Fruit fly (Drosophila melanogaster) whole organism, adult: ENCODE results near the gene CG4074.

Experiments
- CG11617 ChIP-seq: fragments of 200-800 bp; sonication (Bioruptor generic); optimal IDR thresholded peaks from 2 replicates; lab custom pipeline; 2017; ENCODE audit warnings: mild to moderate bottlenecking, missing biosample characterization, missing genetic modification reagents, missing genetic modification characterization
- CG12768 ChIP-seq: fragments of 200-800 bp; sonication (Bioruptor generic); optimal IDR thresholded peaks from 2 replicates; lab custom pipeline; 2017; ENCODE audit warnings: missing biosample characterization, missing genetic modification characterization, mild to moderate bottlenecking, moderate library complexity, missing genetic modification reagents
- CG14711 ChIP-seq: fragments of 200-800 bp; sonication (Bioruptor generic); optimal IDR thresholded peaks from 2 replicates; lab custom pipeline; 2018; ENCODE audit warnings: missing biosample characterization, mild to moderate bottlenecking, missing genetic modification characterization, moderate library complexity
- CG1620 ChIP-seq: fragments of 200-800 bp; sonication (Bioruptor generic); optimal IDR thresholded peaks from 2 replicates; lab custom pipeline; 2016; ENCODE audit warnings: missing biosample characterization, missing genetic modification characterization
- CG33017 ChIP-seq: fragments of 200-800 bp; sonication (Bioruptor generic); optimal IDR thresholded peaks from 2 replicates; lab custom pipeline; 2018; ENCODE audit warnings: missing biosample characterization, mild to moderate bottlenecking, missing genetic modification characterization, moderate library complexity
- CG5204 ChIP-seq: fragments of 200-800 bp; sonication (Bioruptor generic); optimal IDR thresholded peaks from 2 replicates; lab custom pipeline; 2016; ENCODE audit warnings: missing biosample characterization, missing genetic modification characterization
- CG7045 ChIP-seq: fragments of 200-800 bp; sonication (Bioruptor generic); optimal IDR thresholded peaks from 2 replicates; lab custom pipeline; 2017; ENCODE audit warnings: missing biosample characterization, mild to moderate bottlenecking, missing genetic modification characterization
- CG7101 ChIP-seq: fragments of 200-800 bp; sonication (Bioruptor generic); optimal IDR thresholded peaks from 2 replicates; lab custom pipeline; 2018; ENCODE audit warnings: missing biosample characterization, mild to moderate bottlenecking, missing genetic modification characterization, moderate library complexity
- Clk ChIP-seq: fragments of 200-800 bp; sonication (Bioruptor generic); optimal IDR thresholded peaks from 2 replicates; lab custom pipeline; 2017; ENCODE audit warnings: missing biosample characterization, missing genetic modification characterization
- Crg-1 ChIP-seq: fragments of 200-800 bp; sonication (Bioruptor generic); optimal IDR thresholded peaks from 2 replicates; lab custom pipeline; 2016; ENCODE audit warnings: missing biosample characterization, missing genetic modification characterization
- Hr96 ChIP-seq: fragments of 200-800 bp; sonication (Bioruptor generic); optimal IDR thresholded peaks from 2 replicates; lab custom pipeline; 2016; ENCODE audit warnings: missing biosample characterization, missing genetic modification characterization
- Mnt ChIP-seq: fragments of 200-800 bp; sonication (Bioruptor generic); optimal IDR thresholded peaks from 2 replicates; lab custom pipeline; 2016; ENCODE audit warnings: missing biosample characterization, mild to moderate bottlenecking, missing genetic modification characterization
- bab1 ChIP-seq: fragments of 200-800 bp; sonication (Bioruptor generic); optimal IDR thresholded peaks from 3 replicates; lab custom pipeline; 2019; ENCODE audit warnings: missing biosample characterization, mild to moderate bottlenecking, missing genetic modification characterization, moderate library complexity
- cic ChIP-seq: fragments of 200-800 bp; sonication (Bioruptor generic); optimal IDR thresholded peaks from 2 replicates; lab custom pipeline; 2017; ENCODE audit warnings: missing biosample characterization, mild to moderate bottlenecking, missing genetic modification characterization, moderate library complexity
- cnc ChIP-seq, 2 experiments: fragments of >200 bp; optimal IDR thresholded peaks; 2 replicates each; lab custom pipeline; 2017
- kay ChIP-seq: fragments of 200-800 bp; sonication (Bioruptor generic); peaks from one replicate; lab custom pipeline; 2016; ENCODE audit warnings: missing biosample characterization, missing genetic modification characterization, borderline replicate concordance
- ovo ChIP-seq: fragments of 200-800 bp; sonication (Bioruptor generic); optimal IDR thresholded peaks from 2 replicates; lab custom pipeline; 2016; ENCODE audit warnings: missing biosample characterization, missing genetic modification characterization
- pad ChIP-seq: fragments of 200-800 bp; sonication (Bioruptor generic); optimal IDR thresholded peaks from 3 replicates; lab custom pipeline; 2017; ENCODE audit warnings: missing biosample characterization, missing genetic modification characterization, mild to moderate bottlenecking, moderate library complexity, missing genetic modification reagents
- tj ChIP-seq: fragments of 200-800 bp; sonication (Bioruptor generic); optimal IDR thresholded peaks from 3 replicates; lab custom pipeline; 2017; ENCODE audit warnings: missing biosample characterization, mild to moderate bottlenecking, missing genetic modification characterization, moderate library complexity
- toe ChIP-seq: fragments of 200-800 bp; sonication (Bioruptor generic); optimal IDR thresholded peaks from 2 replicates; lab custom pipeline; 2016; ENCODE audit warnings: missing biosample characterization, missing genetic modification characterization

CG4074 gene

DNA sequence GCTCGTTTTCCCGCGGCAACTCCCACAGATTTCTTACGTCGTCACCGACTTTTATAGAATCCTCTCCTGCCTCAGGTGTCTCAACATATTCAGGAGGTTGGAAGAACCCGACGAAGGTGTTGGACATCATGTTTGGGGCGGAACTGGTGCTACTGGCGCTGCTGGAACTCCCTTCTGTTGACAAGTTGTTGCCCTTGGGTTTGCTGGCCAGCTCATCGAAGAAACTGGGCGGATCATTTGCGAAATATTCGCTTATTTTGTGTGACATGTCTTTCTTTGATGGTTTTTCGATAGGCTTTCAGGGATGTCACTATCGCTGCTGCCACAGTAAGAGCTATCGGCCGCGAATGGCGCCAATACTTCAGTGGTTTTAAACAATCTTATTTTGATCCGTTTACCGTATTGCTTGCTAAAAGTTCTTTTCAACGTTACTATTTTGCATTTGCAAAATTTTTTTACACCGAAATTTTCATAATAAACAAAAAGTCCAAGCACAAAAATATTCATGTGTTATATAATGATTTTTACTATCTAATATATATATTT, 18.6 kb upstream of the CG4074 start, which contains the start of gene CG11396:
Gene CG11396, minus strand, starts transcription at position 303 of the 546 bp plus-strand sequence.
- TF ChIP-seq CG7101 (no peak), bab1 (peak; percentile 34)

DNA sequence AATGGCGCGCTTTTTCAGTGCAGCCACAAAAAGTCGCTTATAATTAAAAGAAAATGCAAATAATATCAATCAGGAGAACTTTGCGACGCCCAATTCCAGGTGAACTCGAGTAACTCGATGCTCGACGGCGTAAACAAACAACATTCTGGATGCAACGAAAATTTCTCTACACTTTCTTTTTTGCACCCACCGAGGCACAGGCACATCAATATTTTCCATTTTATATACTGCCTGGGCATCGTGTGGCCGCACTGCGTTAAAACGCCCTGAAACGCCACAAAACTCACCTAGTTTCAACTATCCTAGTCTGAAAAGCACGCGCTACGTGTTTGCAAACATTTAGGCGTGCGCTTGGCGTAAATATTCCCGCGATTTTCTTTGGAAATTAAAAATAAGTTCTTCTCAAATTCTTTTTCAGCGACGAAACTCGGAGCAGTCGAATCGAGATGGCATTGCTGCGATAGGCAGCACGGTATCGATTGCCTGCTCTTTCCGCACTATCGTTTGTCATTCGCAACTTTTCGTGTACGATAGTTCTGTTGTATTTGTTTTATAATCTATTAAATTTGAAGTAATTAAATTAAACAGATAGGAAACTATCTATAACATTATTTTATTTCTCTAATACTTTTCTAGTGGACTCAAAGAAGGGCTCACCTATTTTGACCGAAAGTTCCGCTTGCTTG, 16.6 kb upstream of the CG4074 start, which contains the start of gene Pcif1:
Gene Pcif1, minus strand, starts transcription at position 456 of the 686 bp plus-strand sequence.
- TF ChIP-seq Hr96 (no peak), cic (GFP tag; lab: Kevin White, UChicago) (no peak), kay (no peak), Crg-1 (GFP tag; lab: Kevin White, UChicago) (peak; percentile 42), CG12768 (GFP tag; lab: Kevin White, UChicago) (no peak), toe (peak; percentile 17), bab1 (peak; percentile 53), CG7045 (no peak), cnc (optimal IDR thresholded peaks at IDR 0.05; lab: Kevin White, UChicago) (no peak), CG11617 (GFP tag; lab: Kevin White, UChicago) (no peak), tj (GFP tag; lab: Kevin White, UChicago) (no peak), CG1620 (GFP tag; lab: Kevin White, UChicago) (peak; percentile 11), CG7101 (peak; percentile 34)

DNA sequence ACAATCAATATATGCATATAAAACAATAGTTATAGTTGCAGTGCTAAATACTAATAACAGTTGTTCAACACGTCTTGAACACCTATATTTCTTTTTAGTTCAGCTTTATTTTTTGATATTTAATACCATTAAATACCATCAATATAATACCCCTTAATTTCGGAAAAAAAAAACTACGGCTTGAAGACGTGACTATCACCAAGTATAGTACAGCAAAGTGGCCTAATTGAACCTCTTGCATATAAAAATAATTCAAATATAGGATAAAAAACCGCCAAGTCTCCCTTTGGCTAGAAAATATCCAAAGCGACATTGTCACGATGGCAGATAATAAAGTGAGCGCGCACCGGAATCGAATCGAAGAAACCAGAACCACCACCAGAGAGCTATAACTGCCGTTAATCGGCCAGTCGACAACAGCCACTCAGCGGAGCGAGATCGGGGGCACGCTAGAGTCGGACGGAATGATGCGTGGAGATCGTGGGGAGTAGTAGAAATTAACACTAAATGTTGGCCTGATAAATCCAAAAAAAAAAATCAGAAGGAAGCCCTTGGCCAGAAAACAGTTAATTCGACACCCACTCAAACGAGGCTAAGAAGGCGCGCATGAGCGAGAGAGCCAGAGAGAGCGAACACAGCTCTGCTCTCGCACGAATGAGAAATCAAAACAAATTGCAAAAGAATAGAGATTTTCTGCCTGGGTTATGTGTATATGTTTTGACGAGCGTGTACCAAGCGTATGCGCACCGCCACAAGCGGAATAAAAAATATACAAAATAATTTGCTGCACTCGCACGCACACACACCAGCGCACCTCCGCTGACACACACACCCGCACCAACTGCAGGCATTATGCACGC, 15.7 kb upstream of the CG4074 start:
- TF ChIP-seq CG14711 (tag; lab: Kevin White, UChicago) (no peak), toe (peak; percentile 73), Crg-1 (GFP tag; lab: Kevin White, UChicago) (peak; percentile 31), CG7101 (peak; percentile 47), kay (no peak), Clk (no peak), CG11617 (GFP tag; lab: Kevin White, UChicago) (peak; percentile 54), Mnt (GFP tag; lab: Kevin White, UChicago) (peak; percentile 58), pad (GFP tag; lab: Kevin White, UChicago) (peak; percentile 68), CG12768 (GFP tag; lab: Kevin White, UChicago) (peak; percentile 5), cic (GFP tag; lab: Kevin White, UChicago) (peak; percentile 62), ovo (peak; percentile 93), CG1620 (GFP tag; lab: Kevin White, UChicago) (peak; percentile 15), tj (GFP tag; lab: Kevin White, UChicago) (peak; percentile 47), CG33017 (tag; lab: Kevin White, UChicago) (peak; percentile 39), CG7045 (peak; percentile 4), bab1 (peak; percentile 49), Hr96 (peak; percentile 60), CG5204 (GFP tag; lab: Kevin White, UChicago) (no peak), cnc (optimal IDR thresholded peaks at IDR 0.05; lab: Kevin White, UChicago) (no peak)

DNA sequence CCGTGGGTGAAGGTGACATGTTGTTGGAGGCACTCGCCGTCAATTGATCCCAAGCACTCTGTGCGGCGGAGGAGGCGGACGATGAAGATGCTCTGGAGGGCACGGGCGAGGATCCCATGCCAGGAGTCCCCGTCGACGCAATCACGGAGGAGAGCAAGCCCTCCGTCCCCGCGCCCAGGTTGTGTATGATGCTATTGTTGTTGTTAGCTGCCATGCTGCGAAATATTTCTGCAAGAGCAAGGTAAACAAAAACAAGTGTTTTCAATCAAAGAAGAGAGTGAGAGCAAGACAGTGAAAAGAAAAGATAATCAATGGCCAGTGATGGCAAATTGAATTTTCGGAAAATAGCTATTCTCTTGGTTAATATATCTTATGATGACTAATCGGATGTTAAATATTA, 15.1 kb upstream of the CG4074 start:
- no peak for TF ChIP-seq CG1620 (GFP tag; lab: Kevin White, UChicago)
- TF ChIP-seq toe = no peak
- no peak for TF ChIP-seq cnc (optimal IDR thresholded peaks at IDR 0.05; lab: Kevin White, UChicago)
- no peak for TF ChIP-seq CG5204 (GFP tag; lab: Kevin White, UChicago)
- TF ChIP-seq kay = no peak
- no peak for TF ChIP-seq bab1
- TF ChIP-seq CG33017 (tag; lab: Kevin White, UChicago) = no peak
- no peak for TF ChIP-seq Hr96
- TF ChIP-seq CG11617 (GFP tag; lab: Kevin White, UChicago) = no peak
- TF ChIP-seq CG14711 (tag; lab: Kevin White, UChicago) = no peak
- no peak for TF ChIP-seq Mnt (GFP tag; lab: Kevin White, UChicago)
- TF ChIP-seq tj (GFP tag; lab: Kevin White, UChicago) = no peak
- no peak for TF ChIP-seq CG7045
- TF ChIP-seq Crg-1 (GFP tag; lab: Kevin White, UChicago) = no peak
- TF ChIP-seq Clk = no peak
- no peak for TF ChIP-seq CG12768 (GFP tag; lab: Kevin White, UChicago)
- no peak for TF ChIP-seq pad (GFP tag; lab: Kevin White, UChicago)

DNA sequence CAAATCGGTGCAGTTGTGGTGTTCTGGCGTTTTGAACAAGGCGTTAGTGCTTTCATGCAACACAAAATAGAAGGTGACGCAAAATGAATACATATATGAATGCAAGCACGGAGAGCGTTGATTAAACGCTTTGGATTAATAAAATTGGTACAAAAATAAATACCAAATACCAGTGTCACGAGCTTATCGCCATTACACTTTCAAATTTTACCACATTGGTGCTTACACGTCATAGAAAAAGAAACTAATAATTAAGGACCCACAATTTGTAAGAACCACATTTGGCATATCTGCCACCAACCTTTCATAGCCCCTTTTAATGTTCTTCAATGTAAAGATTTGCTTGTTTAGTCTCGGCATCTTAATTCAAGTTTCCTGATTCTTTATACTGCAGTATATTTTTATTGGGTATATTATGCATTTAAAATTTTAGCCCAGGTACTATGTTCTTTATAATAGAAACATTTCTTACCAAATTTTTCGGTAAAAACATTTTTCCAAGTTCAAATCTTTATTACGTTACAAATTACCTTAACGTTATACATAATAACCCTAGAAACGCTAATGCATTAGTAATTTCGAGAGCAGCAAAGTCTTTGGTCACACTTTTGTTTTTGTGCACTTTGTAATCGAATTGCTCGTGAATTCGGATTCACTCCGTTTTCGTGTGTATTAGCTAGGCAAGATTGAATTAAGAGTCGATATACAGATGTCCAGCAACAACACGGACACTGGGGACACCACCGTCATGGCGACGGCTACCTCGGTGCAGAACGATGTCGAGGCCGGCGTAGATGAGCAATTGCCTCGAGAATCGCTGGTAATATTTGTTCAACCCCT, 9.1 kb upstream of the CG4074 start, which contains the start of the genes Pex16 and Pex14:
Gene Pex16, minus strand, starts transcription at position 41 of the 840 bp plus-strand sequence.
Gene Pex14, plus strand, starts transcription at position 576 of the 840 bp plus-strand sequence.
- peak; percentile 40 for TF ChIP-seq CG11617 (GFP tag; lab: Kevin White, UChicago)
- TF ChIP-seq cnc (optimal IDR thresholded peaks at IDR 0.05; lab: Kevin White, UChicago) = no peak
- TF ChIP-seq kay = no peak
- peak; percentile 47 for TF ChIP-seq CG14711 (tag; lab: Kevin White, UChicago)
- peak; percentile 61 for TF ChIP-seq CG7045
- peak; percentile 44 for TF ChIP-seq CG7101
- TF ChIP-seq CG33017 (tag; lab: Kevin White, UChicago) = peak; percentile 41
- peak; percentile 63 for TF ChIP-seq CG1620 (GFP tag; lab: Kevin White, UChicago)
- peak; percentile 39 for TF ChIP-seq Mnt (GFP tag; lab: Kevin White, UChicago)
- no peak for TF ChIP-seq ovo
- TF ChIP-seq bab1 = no peak
- TF ChIP-seq tj (GFP tag; lab: Kevin White, UChicago) = no peak
- TF ChIP-seq CG12768 (GFP tag; lab: Kevin White, UChicago) = no peak
- peak; percentile 77 for TF ChIP-seq toe
- no peak for TF ChIP-seq cic (GFP tag; lab: Kevin White, UChicago)
- TF ChIP-seq Hr96 = peak; percentile 74
- TF ChIP-seq Clk = no peak
- TF ChIP-seq CG5204 (GFP tag; lab: Kevin White, UChicago) = no peak
- peak; percentile 40 for TF ChIP-seq pad (GFP tag; lab: Kevin White, UChicago)
- TF ChIP-seq Crg-1 (GFP tag; lab: Kevin White, UChicago) = no peak
